Fruit fly (Drosophila melanogaster) whole organism: ENCODE measurements around the gene CG14204.

Experiments used
- CG8478 ChIP-seq: fragments of >200 bp; optimal IDR thresholded peaks from 2 replicates; lab custom pipeline; 2018; ENCODE audit warnings: inconsistent platforms
- Dll ChIP-seq: fragments of >200 bp; optimal IDR thresholded peaks from 2 replicates; lab custom pipeline; 2017
- EcR ChIP-seq, 2 experiments: fragments of >200 bp; optimal IDR thresholded peaks; 2 replicates each; lab custom pipeline; 2017; ENCODE audit warnings: missing biosample characterization in 2 of 2, missing genetic modification characterization in 2 of 2, missing genetic modification reagents in 2 of 2
- pan ChIP-seq: fragments of >200 bp; optimal IDR thresholded peaks from 2 replicates; lab custom pipeline; 2017
- psq ChIP-seq: fragments of >200 bp; optimal IDR thresholded peaks from 2 replicates; lab custom pipeline; 2017
- usp ChIP-seq: fragments of >200 bp; optimal IDR thresholded peaks from 2 replicates; lab custom pipeline; 2017; ENCODE audit warnings: missing biosample characterization, missing genetic modification characterization, mixed read lengths

- no peak for TF ChIP-seq usp
- TF ChIP-seq Dll: no peak
- TF ChIP-seq psq (lab: Kevin White, UChicago): no peak
- no peak for TF ChIP-seq pan (lab: Kevin White, UChicago)
- no peak for TF ChIP-seq CG8478
- TF ChIP-seq EcR (GFP tag; optimal IDR thresholded peaks at IDR 0.05; lab: Kevin White, UChicago): no peak
These were observed 24.7 kb downstream of the CG14204 start for dm6 chrX:19608042-19608609.
